Worm (Caenorhabditis elegans): ENCODE results near the gene ndua-5.

DNA sequence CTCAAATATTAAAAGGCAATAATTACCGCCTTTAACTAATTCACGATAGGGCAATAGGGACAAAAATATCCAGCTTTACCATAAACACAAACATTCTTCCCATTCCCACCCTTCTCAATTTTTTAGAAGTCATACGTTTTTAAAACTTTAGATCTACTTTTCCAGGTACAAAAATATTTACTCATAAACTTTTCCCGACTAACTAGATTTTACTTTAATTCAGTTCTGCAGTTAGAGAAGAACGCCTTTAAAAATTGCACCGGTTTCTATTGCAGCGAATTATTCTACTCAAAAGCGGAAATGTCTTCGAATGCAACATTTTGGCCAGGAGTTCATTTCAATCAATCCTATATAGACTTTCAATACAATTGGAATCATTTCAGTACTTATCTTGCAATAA is 28.4 kb downstream of the ndua-5 start, which contains the start of gene sru-3:
- no peak for TF ChIP-seq egl-27 (tag; optimal IDR thresholded peaks at IDR 0.05)
- no peak for TF ChIP-seq unc-130 (tag; optimal IDR thresholded peaks at IDR 0.05)
- no peak for TF ChIP-seq aha-1 (tag; optimal IDR thresholded peaks at IDR 0.05)
- no peak for TF ChIP-seq lin-13 (GFP tag; optimal IDR thresholded peaks at IDR 0.05)
- TF ChIP-seq fos-1 (tag; optimal IDR thresholded peaks at IDR 0.05): no peak
- no peak for TF ChIP-seq unc-62 (GFP tag; optimal IDR thresholded peaks at IDR 0.05)
- no peak for TF ChIP-seq elt-3 (tag; optimal IDR thresholded peaks at IDR 0.05)
- no peak for TF ChIP-seq lsy-2 (tag; optimal IDR thresholded peaks at IDR 0.05)
- no peak for TF ChIP-seq ama-1 (optimal IDR thresholded peaks at IDR 0.05)
- no peak for TF ChIP-seq nhr-19 (GFP tag; conservative IDR thresholded peaks at IDR 0.05)
- TF ChIP-seq mdl-1 (tag; optimal IDR thresholded peaks at IDR 0.05): no peak
- TF ChIP-seq nhr-85 (tag): peak; percentile 25
- TF ChIP-seq nhr-28 (tag; optimal IDR thresholded peaks at IDR 0.05): no peak
- no peak for TF ChIP-seq ceh-63 (GFP tag; optimal IDR thresholded peaks at IDR 0.05)

Measured in whole organism, L1 larva.